Worm (Caenorhabditis elegans) whole organism, L1 larva: ENCODE results near the gene F37A4.4.

ENCODE experiments used
- blmp-1 ChIP-seq: fragments of 150-350 bp; optimal IDR thresholded peaks from 2 replicates; lab custom pipeline; 2014; ENCODE audit warnings: missing biosample characterization, missing genetic modification characterization
- elt-2 ChIP-seq: sonication (generic microtip); optimal IDR thresholded peaks from 2 replicates; lab custom pipeline; 2016; ENCODE audit warnings: missing genetic modification characterization, mild to moderate bottlenecking, inconsistent platforms, missing compliant biosample characterization, missing genetic modification reagents
- elt-3 ChIP-seq, 6 experiments: fragments of 150-350 bp in 1 of 6; sonication (generic microtip); optimal IDR thresholded peaks; 2 replicates each; lab custom pipeline; 2017 to 2018; ENCODE audit warnings: missing biosample characterization in 6 of 6, missing genetic modification characterization in 6 of 6, inconsistent platforms in 1 of 6
- nhr-76 ChIP-seq: sonication (generic microtip); optimal IDR thresholded peaks from 2 replicates; lab custom pipeline; 2017; ENCODE audit warnings: missing biosample characterization, missing genetic modification characterization
- unc-130 ChIP-seq: fragments of 150-350 bp; optimal IDR thresholded peaks from 2 replicates; lab custom pipeline; 2017; ENCODE audit warnings: missing biosample characterization, missing genetic modification characterization, inconsistent platforms
- unc-62 ChIP-seq: fragments of 150-350 bp; optimal IDR thresholded peaks from 2 replicates; lab custom pipeline; 2014; ENCODE audit warnings: missing biosample characterization, missing genetic modification reagents, missing genetic modification characterization
- unc-86 ChIP-seq: sonication (generic microtip); optimal IDR thresholded peaks from 2 replicates; lab custom pipeline; 2016; ENCODE audit warnings: missing genetic modification characterization, missing compliant biosample characterization

DNA sequence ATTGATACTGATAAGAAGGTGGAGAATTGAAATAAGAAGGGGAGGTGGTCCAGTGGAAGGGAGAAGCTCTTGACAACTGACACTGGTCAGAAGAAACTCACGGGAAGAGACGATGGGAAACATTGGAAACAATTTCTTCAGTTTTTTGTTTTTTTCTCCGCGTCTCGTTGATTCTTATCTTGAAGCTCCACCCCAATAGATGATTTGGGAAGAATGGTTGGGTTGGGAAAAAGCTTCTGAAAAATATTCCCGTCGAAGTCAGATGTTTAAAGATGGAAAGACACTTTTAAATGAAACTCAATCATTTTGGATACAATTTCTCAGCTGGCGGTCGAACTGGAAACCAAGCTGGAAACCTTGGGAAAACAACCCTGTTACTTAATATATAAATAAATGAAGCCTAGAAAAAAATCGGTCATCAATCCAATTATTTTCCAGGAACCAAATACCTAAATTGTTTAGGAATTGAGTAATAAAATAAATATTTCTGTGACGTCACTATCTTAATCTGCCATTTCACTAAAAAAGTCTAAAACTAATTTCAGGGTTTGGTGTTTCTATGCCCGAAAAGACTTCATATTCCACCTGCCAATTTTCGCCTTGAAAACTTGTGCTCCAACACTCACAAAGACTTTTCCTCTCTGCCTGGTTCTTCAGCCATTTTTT lies 17.0 kb downstream of the F37A4.4 start, which contains the start of the genes Y102E9.5 and odr-4:
- TF ChIP-seq elt-3 (tag; optimal IDR thresholded peaks at IDR 0.05; lab: Kevin White, UChicago) (no peak), elt-2 (no peak), unc-62 (GFP tag; lab: Kevin White, UChicago) (no peak), blmp-1 (tag; lab: Kevin White, UChicago) (no peak), unc-86 (no peak), unc-130 (tag; lab: Kevin White, UChicago) (no peak), nhr-76 (no peak)
